Fruit fly (Drosophila melanogaster) whole organism, embryonic: ENCODE results near the gene CG5516.

ENCODE experiments used
- Aef1 ChIP-seq: fragments of 200-800 bp; sonication (Bioruptor generic); IDR thresholded peaks from 3 replicates; pipeline ENCODE4 v1.3.6; 2022; ENCODE audit warnings: missing biosample characterization, missing genetic modification characterization
- Asciz ChIP-seq: fragments of 200-800 bp; sonication (Bioruptor generic); optimal IDR thresholded peaks from 2 replicates; lab custom pipeline; 2017; ENCODE audit warnings: missing biosample characterization, mild to moderate bottlenecking, missing genetic modification characterization, missing genetic modification reagents
- Bteb2 ChIP-seq: fragments of 200-800 bp; sonication (Bioruptor generic); optimal IDR thresholded peaks from 2 replicates; lab custom pipeline; 2016; ENCODE audit warnings: missing biosample characterization, missing genetic modification characterization
- CG10543 ChIP-seq: fragments of 200-800 bp; sonication (Bioruptor generic); optimal IDR thresholded peaks from 3 replicates; lab custom pipeline; 2017; ENCODE audit warnings: missing biosample characterization, mild to moderate bottlenecking, missing genetic modification characterization, moderate library complexity
- CG11093 ChIP-seq: fragments of 200-800 bp; sonication (Bioruptor generic); IDR thresholded peaks from 3 replicates; pipeline ENCODE4 v1.3.6; 2022; ENCODE audit warnings: missing biosample characterization, missing genetic modification characterization
- CG12769 ChIP-seq: fragments of 200-800 bp; sonication (Bioruptor generic); optimal IDR thresholded peaks from 2 replicates; lab custom pipeline; 2019; ENCODE audit warnings: missing biosample characterization, mild to moderate bottlenecking, missing genetic modification characterization, moderate library complexity
- CG13296 ChIP-seq: fragments of 200-800 bp; sonication (Bioruptor generic); optimal IDR thresholded peaks from 3 replicates; lab custom pipeline; 2018; ENCODE audit warnings: missing biosample characterization, mild to moderate bottlenecking, missing genetic modification characterization
- CG13424 ChIP-seq: fragments of 200-800 bp; sonication (Bioruptor generic); optimal IDR thresholded peaks from 2 replicates; lab custom pipeline; 2019; ENCODE audit warnings: missing biosample characterization, mild to moderate bottlenecking, missing genetic modification characterization, moderate library complexity
- CG13624 ChIP-seq: fragments of 200-800 bp; sonication (Bioruptor generic); optimal IDR thresholded peaks from 2 replicates; lab custom pipeline; 2016; ENCODE audit warnings: missing biosample characterization, missing genetic modification characterization
- CG13775 ChIP-seq: fragments of 200-800 bp; sonication (Bioruptor generic); optimal IDR thresholded peaks from 3 replicates; lab custom pipeline; 2017; ENCODE audit warnings: missing biosample characterization, mild to moderate bottlenecking, missing genetic modification characterization
- CG14860 ChIP-seq: fragments of 200-800 bp; sonication (Bioruptor generic); IDR thresholded peaks from 3 replicates; pipeline ENCODE4 v1.3.6; 2022; ENCODE audit warnings: missing biosample characterization, missing genetic modification characterization; ENCODE audit not compliant: partially characterized antibody
- CG16813 ChIP-seq: fragments of 200-800 bp; sonication (Bioruptor generic); IDR thresholded peaks from 3 replicates; pipeline ENCODE4 v1.3.6; 2022; ENCODE audit warnings: missing biosample characterization, missing genetic modification characterization; ENCODE audit not compliant: partially characterized antibody
- CG1832 ChIP-seq: fragments of 200-800 bp; sonication (Bioruptor generic); optimal IDR thresholded peaks from 2 replicates; lab custom pipeline; 2017; ENCODE audit warnings: missing biosample characterization, mild to moderate bottlenecking, missing genetic modification characterization, inconsistent platforms
- CG31441 ChIP-seq: fragments of 200-800 bp; sonication (Bioruptor generic); IDR thresholded peaks from 2 replicates; pipeline ENCODE4 v1.3.6; 2022; ENCODE audit warnings: missing biosample characterization, missing genetic modification characterization
- CG33557 ChIP-seq: fragments of 200-800 bp; sonication (Bioruptor generic); optimal IDR thresholded peaks from 2 replicates; lab custom pipeline; 2019; ENCODE audit warnings: missing biosample characterization, mild to moderate bottlenecking, missing genetic modification characterization, moderate library complexity
- CG3726 ChIP-seq: fragments of 200-800 bp; sonication (Bioruptor generic); IDR thresholded peaks from 3 replicates; pipeline ENCODE4, ENCODE4 v1.3.6; 2022; ENCODE audit warnings: missing biosample characterization, missing genetic modification characterization
- CG8290 ChIP-seq, 3 experiments: fragments of 200-800 bp; sonication (Bioruptor generic); optimal IDR thresholded peaks; 2 replicates each; lab custom pipeline; 2016 to 2019; ENCODE audit warnings: missing biosample characterization in 3 of 3, missing genetic modification characterization in 3 of 3, mild to moderate bottlenecking in 2 of 3, moderate library complexity in 1 of 3
- CG9437 ChIP-seq: fragments of 200-800 bp; sonication (Bioruptor generic); optimal IDR thresholded peaks from 2 replicates; lab custom pipeline; 2018; ENCODE audit warnings: missing biosample characterization, mild to moderate bottlenecking, missing genetic modification characterization
- CG9797 ChIP-seq: fragments of 200-800 bp; sonication (Bioruptor generic); optimal IDR thresholded peaks from 3 replicates; lab custom pipeline; 2018; ENCODE audit warnings: missing biosample characterization, mild to moderate bottlenecking, missing genetic modification characterization
- CTCF ChIP-seq: fragments of 200-800 bp; sonication (Bioruptor generic); optimal IDR thresholded peaks from 2 replicates; lab custom pipeline; 2017; ENCODE audit warnings: missing biosample characterization, mild to moderate bottlenecking, missing genetic modification characterization, moderate library complexity
- CoRest ChIP-seq: fragments of 200-800 bp; sonication (Bioruptor generic); optimal IDR thresholded peaks from 3 replicates; lab custom pipeline; 2018; ENCODE audit warnings: missing biosample characterization, mild to moderate bottlenecking, missing genetic modification characterization, moderate library complexity
- Dfd ChIP-seq, 2 experiments: fragments of >200 bp; optimal IDR thresholded peaks; 2 replicates each; lab custom pipeline; 2017; ENCODE audit warnings: missing biosample characterization in 2 of 2, missing genetic modification characterization in 2 of 2
- Dll ChIP-seq: fragments of 200-800 bp; sonication (Bioruptor generic); IDR thresholded peaks from 4 replicates; pipeline ENCODE4 v1.3.6; 2022; ENCODE audit warnings: missing biosample characterization, missing genetic modification characterization; ENCODE audit not compliant: partially characterized antibody
- HHEX ChIP-seq: fragments of 200-800 bp; sonication (Bioruptor generic); optimal IDR thresholded peaks from 3 replicates; lab custom pipeline; 2017; ENCODE audit warnings: missing biosample characterization, mild to moderate bottlenecking, missing genetic modification characterization, missing genetic modification reagents
- Hr51 ChIP-seq, 2 experiments: fragments of 200-800 bp; sonication (Bioruptor generic); optimal IDR thresholded peaks; 2 replicates in 1 of 2; 3 replicates in 1 of 2; lab custom pipeline; 2016 to 2018; ENCODE audit warnings: missing biosample characterization in 2 of 2, missing genetic modification characterization in 2 of 2, mild to moderate bottlenecking in 1 of 2, moderate library complexity in 1 of 2
- Hr78 ChIP-seq, 2 experiments: fragments of 200-800 bp in 1 of 2; fragments of >200 bp in 1 of 2; sonication (Bioruptor generic) in 1 of 2; optimal IDR thresholded peaks; 2 replicates each; lab custom pipeline; 2017 to 2019; ENCODE audit warnings: missing biosample characterization in 2 of 2, missing genetic modification characterization in 2 of 2, mild to moderate bottlenecking in 1 of 2, moderate library complexity in 1 of 2
- MESR4 ChIP-seq: fragments of 200-800 bp; sonication (Bioruptor generic); optimal IDR thresholded peaks from 2 replicates; lab custom pipeline; 2018; ENCODE audit warnings: missing biosample characterization, mild to moderate bottlenecking, missing genetic modification characterization, moderate library complexity
- Mes4 ChIP-seq: fragments of 200-800 bp; sonication (Bioruptor generic); optimal IDR thresholded peaks from 2 replicates; lab custom pipeline; 2016; ENCODE audit warnings: missing biosample characterization, missing genetic modification characterization
- NC2β ChIP-seq: fragments of 200-800 bp; sonication (Bioruptor generic); optimal IDR thresholded peaks from 2 replicates; lab custom pipeline; 2016; ENCODE audit warnings: missing biosample characterization, missing genetic modification characterization
- Opbp ChIP-seq: fragments of 200-800 bp; sonication (Bioruptor generic); IDR thresholded peaks from 3 replicates; pipeline ENCODE4 v1.3.6; 2022; ENCODE audit warnings: missing biosample characterization, missing genetic modification characterization; ENCODE audit not compliant: partially characterized antibody
- Ravus ChIP-seq: fragments of 200-800 bp; sonication (Bioruptor generic); IDR thresholded peaks from 2 replicates; pipeline ENCODE4 v1.3.6; 2022; ENCODE audit warnings: missing biosample characterization, missing genetic modification characterization
- ash1 ChIP-seq: fragments of 200-800 bp; sonication (Bioruptor generic); optimal IDR thresholded peaks from 2 replicates; lab custom pipeline; 2018; ENCODE audit warnings: missing biosample characterization, mild to moderate bottlenecking, missing genetic modification characterization
- cas ChIP-seq: fragments of 200-800 bp; sonication (Bioruptor generic); IDR thresholded peaks from 2 replicates; pipeline ENCODE4 v1.3.6; 2022; ENCODE audit warnings: missing biosample characterization, missing genetic modification characterization
- ci ChIP-seq: fragments of 200-800 bp; sonication (Bioruptor generic); IDR thresholded peaks from 3 replicates; pipeline ENCODE4 v1.3.6; 2022; ENCODE audit warnings: missing biosample characterization, missing genetic modification characterization
- corto ChIP-seq: fragments of 200-800 bp; sonication (Bioruptor generic); optimal IDR thresholded peaks from 2 replicates; lab custom pipeline; 2016; ENCODE audit warnings: missing biosample characterization, mild to moderate bottlenecking, missing genetic modification characterization, moderate library complexity
- crc ChIP-seq: fragments of 200-800 bp; sonication (Bioruptor generic); optimal IDR thresholded peaks from 2 replicates; lab custom pipeline; 2016; ENCODE audit warnings: missing biosample characterization, missing genetic modification characterization
- dysf ChIP-seq: fragments of 200-800 bp; sonication (Bioruptor generic); IDR thresholded peaks from 3 replicates; pipeline ENCODE4 v1.3.6; 2022; ENCODE audit warnings: missing biosample characterization, missing genetic modification characterization
- fu2 ChIP-seq: fragments of 200-800 bp; sonication (Bioruptor generic); optimal IDR thresholded peaks from 2 replicates; lab custom pipeline; 2016; ENCODE audit warnings: missing biosample characterization, missing genetic modification characterization
- hb ChIP-seq: fragments of 200-800 bp; sonication (Bioruptor generic); IDR thresholded peaks from 3 replicates; pipeline ENCODE4 v1.3.6; 2022; ENCODE audit warnings: missing biosample characterization, missing genetic modification characterization; ENCODE audit not compliant: partially characterized antibody
- lilli ChIP-seq: fragments of 200-800 bp; sonication (Bioruptor generic); optimal IDR thresholded peaks from 3 replicates; lab custom pipeline; 2016; ENCODE audit warnings: missing biosample characterization, missing genetic modification characterization
- nom ChIP-seq: fragments of 200-800 bp; sonication (Bioruptor generic); optimal IDR thresholded peaks from 2 replicates; lab custom pipeline; 2017; ENCODE audit warnings: missing biosample characterization, missing genetic modification characterization, mild to moderate bottlenecking, moderate library complexity, missing genetic modification reagents
- ro ChIP-seq: fragments of 200-800 bp; sonication (Bioruptor generic); IDR thresholded peaks from 2 replicates; pipeline ENCODE4 v1.3.6; 2022; ENCODE audit warnings: missing biosample characterization, missing genetic modification characterization
- sens ChIP-seq: fragments of 200-800 bp; sonication (Bioruptor generic); peaks from one replicate; lab custom pipeline; 2016; ENCODE audit warnings: missing biosample characterization, missing genetic modification characterization
- sob ChIP-seq: fragments of 200-800 bp; sonication (Bioruptor generic); IDR thresholded peaks from 2 replicates; pipeline ENCODE4 v1.3.6; 2022; ENCODE audit warnings: missing biosample characterization, missing genetic modification characterization
- stwl ChIP-seq: fragments of 200-800 bp; sonication (Bioruptor generic); optimal IDR thresholded peaks from 3 replicates; lab custom pipeline; 2018; ENCODE audit warnings: missing biosample characterization, mild to moderate bottlenecking, missing genetic modification characterization, moderate library complexity
- sug ChIP-seq: fragments of 200-800 bp; optimal IDR thresholded peaks from 2 replicates; lab custom pipeline; 2019; ENCODE audit warnings: missing biosample characterization, mild to moderate bottlenecking, missing genetic modification characterization, moderate library complexity
- tap ChIP-seq: fragments of 200-800 bp; optimal IDR thresholded peaks from 3 replicates; lab custom pipeline; 2019; ENCODE audit warnings: missing biosample characterization, mild to moderate bottlenecking, missing genetic modification characterization, moderate library complexity
- z ChIP-seq: fragments of 200-800 bp; sonication (Bioruptor generic); IDR thresholded peaks from 3 replicates; pipeline ENCODE4 v1.3.6; 2022; ENCODE audit warnings: missing biosample characterization, missing genetic modification characterization
- zfh1 ChIP-seq: fragments of 200-800 bp; sonication (Bioruptor generic); IDR thresholded peaks from 3 replicates; pipeline ENCODE4 v1.3.6; 2022; ENCODE audit warnings: missing biosample characterization, missing genetic modification characterization

CG5516 gene

dm6 chr3R:16011698-16012332 is 48.1 kb downstream of the CG5516 start (continued):
- TF ChIP-seq lilli (GFP tag; lab: Kevin White, UChicago): no peak
- TF ChIP-seq Opbp (GFP tag; lab: Robert Waterston, UW): no peak
- TF ChIP-seq stwl (tag; lab: Kevin White, UChicago): no peak
- TF ChIP-seq CG13624 (GFP tag; lab: Kevin White, UChicago): no peak
- TF ChIP-seq nom (GFP tag; lab: Kevin White, UChicago): no peak
- 0 out of 4 replicates have a peak, but pooled peaks have one; percentile 25 for TF ChIP-seq Dll (GFP tag; lab: Robert Waterston, UW)
- no peak for TF ChIP-seq CG33557 (GFP tag; lab: Kevin White, UChicago)
- TF ChIP-seq CG12769 (tag; lab: Kevin White, UChicago): peak; percentile 54
- TF ChIP-seq CG31441: 0 out of 2 replicates have a peak, but pooled peaks have one; percentile 26
- no peak for TF ChIP-seq MESR4
- TF ChIP-seq CG1832 (GFP tag; lab: Kevin White, UChicago): no peak
- TF ChIP-seq z: no peak
- TF ChIP-seq CoRest (tag; lab: Kevin White, UChicago): no peak
- TF ChIP-seq hb (GFP tag; lab: Robert Waterston, UW): no peak
- TF ChIP-seq fu2 (GFP tag; lab: Kevin White, UChicago): no peak
- no peak for TF ChIP-seq crc (GFP tag; lab: Kevin White, UChicago)
- TF ChIP-seq HHEX (GFP tag; lab: Kevin White, UChicago): peak; percentile 29
- no peak for TF ChIP-seq zfh1 (GFP tag; lab: Robert Waterston, UW)
- TF ChIP-seq Bteb2 (GFP tag; lab: Kevin White, UChicago): no peak
- no peak for TF ChIP-seq CTCF
- TF ChIP-seq CG14860 (GFP tag; lab: Robert Waterston, UW): 0 out of 3 replicates have a peak, but pooled peaks have one; percentile 23
- TF ChIP-seq CG9797 (GFP tag; lab: Kevin White, UChicago): no peak
- peak in 1 of 2 experiments; percentile 43 for TF ChIP-seq Hr51 (GFP tag; optimal IDR thresholded peaks at IDR 0.05; lab: Kevin White, UChicago)
- TF ChIP-seq CG13775: no peak
- TF ChIP-seq Dfd (GFP tag; optimal IDR thresholded peaks at IDR 0.05; lab: Kevin White, UChicago): no peak
- peak; percentile 33 for TF ChIP-seq ash1
- no peak for TF ChIP-seq CG3726 (GFP tag; lab: Robert Waterston, UW)
- peak; percentile 51 for TF ChIP-seq Asciz (GFP tag; lab: Kevin White, UChicago)
- peak; percentile 15 for TF ChIP-seq CG13424
- no peak for TF ChIP-seq ro
- peak; percentile 41 for TF ChIP-seq sens (GFP tag; lab: Kevin White, UChicago)
- no peak for TF ChIP-seq CG8290 (GFP tag; optimal IDR thresholded peaks at IDR 0.05; lab: Kevin White, UChicago)
- peak in 1 of 2 experiments; percentile 45 for TF ChIP-seq CG8290 (tag; optimal IDR thresholded peaks at IDR 0.05; lab: Kevin White, UChicago)
- TF ChIP-seq CG9437 (GFP tag; lab: Kevin White, UChicago): no peak
- TF ChIP-seq Ravus (GFP tag; lab: Robert Waterston, UW): no peak
- TF ChIP-seq ci (GFP tag; lab: Robert Waterston, UW): no peak; the same call in 2 of the 3 replicates
- TF ChIP-seq tap (tag; lab: Kevin White, UChicago): no peak
- peak; percentile 61 for TF ChIP-seq CG13296
- TF ChIP-seq Hr78 (GFP tag; optimal IDR thresholded peaks at IDR 0.05; lab: Kevin White, UChicago): peak in 1 of 2 experiments; percentile 67
- no peak for TF ChIP-seq Aef1
- no peak for TF ChIP-seq CG16813
- TF ChIP-seq dysf (GFP tag; lab: Robert Waterston, UW): no peak
- no peak for TF ChIP-seq cas
- no peak for TF ChIP-seq sob (GFP tag; lab: Robert Waterston, UW)
- TF ChIP-seq Mes4 (GFP tag; lab: Kevin White, UChicago): no peak
- peak; percentile 4 for TF ChIP-seq corto (GFP tag; lab: Kevin White, UChicago)
- TF ChIP-seq CG10543 (GFP tag; lab: Kevin White, UChicago): peak; percentile 82
- TF ChIP-seq CG11093 (GFP tag; lab: Robert Waterston, UW): no peak
- no peak for TF ChIP-seq NC2β (GFP tag; lab: Kevin White, UChicago)
- peak; percentile 83 for TF ChIP-seq sug (tag; lab: Kevin White, UChicago)
